Worm (Caenorhabditis elegans) whole organism, L2 larva: Measurements from ENCODE around the gene K09C6.2.

ENCODE experiments used
- R02D3.7 ChIP-seq: fragments of 150-350 bp; optimal IDR thresholded peaks from 2 replicates; lab custom pipeline; 2014; ENCODE audit warnings: missing biosample characterization, missing genetic modification characterization
- ama-1 ChIP-seq: fragments of 150-350 bp; optimal IDR thresholded peaks from 2 replicates; lab custom pipeline; 2018; ENCODE audit warnings: inconsistent platforms
- ceh-16 ChIP-seq: fragments of 150-350 bp; optimal IDR thresholded peaks from 2 replicates; lab custom pipeline; 2014; ENCODE audit warnings: missing biosample characterization, missing genetic modification characterization
- dmd-4 ChIP-seq: sonication (generic microtip); optimal IDR thresholded peaks from 2 replicates; lab custom pipeline; 2017; ENCODE audit warnings: missing biosample characterization, missing genetic modification characterization
- elt-1 ChIP-seq: fragments of 150-350 bp; optimal IDR thresholded peaks from 2 replicates; lab custom pipeline; 2014; ENCODE audit warnings: missing biosample characterization, missing genetic modification characterization
- fos-1 ChIP-seq: fragments of 150-350 bp; optimal IDR thresholded peaks from 2 replicates; lab custom pipeline; 2014; ENCODE audit warnings: missing biosample characterization, missing genetic modification characterization
- nhr-11 ChIP-seq: fragments of 150-350 bp; optimal IDR thresholded peaks from 2 replicates; lab custom pipeline; 2014; ENCODE audit warnings: missing biosample characterization, missing genetic modification characterization
- nhr-23 ChIP-seq: fragments of 150-350 bp; optimal IDR thresholded peaks from 2 replicates; lab custom pipeline; 2014; ENCODE audit warnings: missing biosample characterization, missing genetic modification reagents, missing genetic modification characterization
- skn-1 ChIP-seq: sonication (generic microtip); optimal IDR thresholded peaks from 2 replicates; lab custom pipeline; 2017; ENCODE audit warnings: missing biosample characterization, missing genetic modification characterization
- snpc-4 ChIP-seq: fragments of 150-350 bp; optimal IDR thresholded peaks from 2 replicates; lab custom pipeline; 2014; ENCODE audit warnings: missing biosample characterization, missing genetic modification characterization

- TF ChIP-seq nhr-23 (tag; lab: Kevin White, UChicago) (no peak), elt-1 (tag; lab: Kevin White, UChicago) (no peak), ama-1 (no peak), R02D3.7 (tag; lab: Kevin White, UChicago) (no peak), skn-1 (tag; lab: Kevin White, UChicago) (no peak), dmd-4 (tag; lab: Kevin White, UChicago) (no peak), snpc-4 (tag; lab: Kevin White, UChicago) (no peak), nhr-11 (tag; lab: Kevin White, UChicago) (no peak), ceh-16 (tag; lab: Kevin White, UChicago) (no peak), fos-1 (tag; lab: Kevin White, UChicago) (peak; percentile 12)
Measured at ce11 chrV:903460-903859, 46.8 kb downstream of the K09C6.2 start, which contains the start of gene fmo-5.
